Worm (Caenorhabditis elegans) whole organism, L2 larva: ENCODE measurements around the gene gnrr-2.

Experiments used
- lin-13 ChIP-seq: fragments of 150-350 bp; optimal IDR thresholded peaks from 2 replicates; lab custom pipeline; 2014; ENCODE audit warnings: missing biosample characterization, missing genetic modification reagents, missing genetic modification characterization
- lsy-2 ChIP-seq, 2 experiments: fragments of 150-350 bp in 1 of 2; sonication (generic microtip) in 1 of 2; optimal IDR thresholded peaks; 2 replicates each; lab custom pipeline; 2014 to 2017; ENCODE audit warnings: missing biosample characterization in 2 of 2, missing genetic modification characterization in 2 of 2
- zag-1 ChIP-seq: fragments of 150-350 bp; optimal IDR thresholded peaks from 2 replicates; lab custom pipeline; 2014; ENCODE audit warnings: missing biosample characterization, missing genetic modification characterization
- ztf-11 ChIP-seq: sonication (generic microtip); optimal IDR thresholded peaks from 2 replicates; lab custom pipeline; 2017; ENCODE audit warnings: missing biosample characterization, missing genetic modification characterization

ce11 chrV:14366487-14366962 is 42.3 kb upstream of the gnrr-2 start:
- TF ChIP-seq ztf-11 (tag; lab: Kevin White, UChicago), result no peak
- TF ChIP-seq lsy-2 (tag; optimal IDR thresholded peaks at IDR 0.05; lab: Kevin White, UChicago), result peak in 1 of 2 experiments; percentile 78
- TF ChIP-seq zag-1, result peak; percentile 82
- peak; percentile 57 for TF ChIP-seq lin-13
